Worm (Caenorhabditis elegans): ENCODE data around the gene F41E6.1.

The F41E6.1 gene

ce11 chrV:8609776-8610529, 12.5 kb upstream of the F41E6.1 start (continued):
- 0 out of 2 replicates have a peak, but pooled peaks have one; percentile 21 for TF ChIP-seq lin-1 (GFP tag; IDR thresholded peaks at IDR 0.05)

- TF ChIP-seq spr-3 (GFP tag; optimal IDR thresholded peaks at IDR 0.05) = no peak
- peak; percentile 69 for TF ChIP-seq nhr-25 (tag; optimal IDR thresholded peaks at IDR 0.05; ENCODE audit: borderline replicate concordance, insufficient read depth)
- no peak for TF ChIP-seq pha-4 (GFP tag; IDR thresholded peaks at IDR 0.05)
- TF ChIP-seq pha-4 (tag; optimal IDR thresholded peaks at IDR 0.05) = peak; percentile 92
- TF ChIP-seq hlh-30 (tag; optimal IDR thresholded peaks at IDR 0.05; ENCODE audit: insufficient read depth) = peak; percentile 87
- no peak for TF ChIP-seq nhr-76 (tag; optimal IDR thresholded peaks at IDR 0.05)
- TF ChIP-seq hmg-1.1 (GFP tag; IDR thresholded peaks at IDR 0.05) = peak; percentile 48
- peak; percentile 62 for TF ChIP-seq dve-1 (tag; optimal IDR thresholded peaks at IDR 0.05; ENCODE audit: insufficient read depth)
- peak; percentile 26 for TF ChIP-seq mep-1 (tag; optimal IDR thresholded peaks at IDR 0.05)
- TF ChIP-seq mxl-2 (GFP tag; conservative IDR thresholded peaks at IDR 0.05) = peak; percentile 67; the same call in 1 of the 2 replicates
- TF ChIP-seq mxl-3 (GFP tag; optimal IDR thresholded peaks at IDR 0.05) = peak; percentile 57
- peak; percentile 45 for TF ChIP-seq hlh-11 (tag; optimal IDR thresholded peaks at IDR 0.05)
- TF ChIP-seq pqm-1 (tag; optimal IDR thresholded peaks at IDR 0.05) = peak; percentile 11
- no peak for TF ChIP-seq daf-16 (GFP tag; optimal IDR thresholded peaks at IDR 0.05)
- peak; percentile 78 for TF ChIP-seq daf-16 (tag; optimal IDR thresholded peaks at IDR 0.05)
- peak; percentile 60 for TF ChIP-seq dmd-6 (GFP tag; IDR thresholded peaks at IDR 0.05)
- TF ChIP-seq set-16 (GFP tag; IDR thresholded peaks at IDR 0.05) = no peak
- peak; percentile 57 for TF ChIP-seq nhr-77 (tag; optimal IDR thresholded peaks at IDR 0.05)
- TF ChIP-seq cey-2 (tag; optimal IDR thresholded peaks at IDR 0.05; ENCODE audit: borderline replicate concordance, insufficient read depth) = peak; percentile 12
- peak; percentile 57; the same call in 1 of the 2 replicates for TF ChIP-seq nhr-41 (GFP tag; IDR thresholded peaks at IDR 0.05)
- TF ChIP-seq nhr-28 (tag; optimal IDR thresholded peaks at IDR 0.05) = peak; percentile 82
- TF ChIP-seq aha-1 (tag) = peak; percentile 76
- no peak for TF ChIP-seq gei-8 (GFP tag; optimal IDR thresholded peaks at IDR 0.05)
- no peak for TF ChIP-seq attf-4 (tag; optimal IDR thresholded peaks at IDR 0.05)
- peak; percentile 76 for TF ChIP-seq ama-1 (optimal IDR thresholded peaks at IDR 0.05)
- no peak for TF ChIP-seq zag-1 (tag; optimal IDR thresholded peaks at IDR 0.05)
- TF ChIP-seq mdl-1 (tag; optimal IDR thresholded peaks at IDR 0.05) = peak in 1 of 2 experiments; percentile 60
Observed at ce11 chrV:8610633-8611404, 11.6 kb upstream of the F41E6.1 start, which contains the start of gene fip-4. TSS of gene fip-4 (minus strand) at chrV:8611268.

ce11 chrV:8615711-8616110, 6.7 kb upstream of the F41E6.1 start:
- TF ChIP-seq daf-16 (GFP tag; optimal IDR thresholded peaks at IDR 0.05) (no peak), daf-16 (tag; optimal IDR thresholded peaks at IDR 0.05) (peak; percentile 9), hif-1 (tag; optimal IDR thresholded peaks at IDR 0.05) (no peak), hmg-1.1 (GFP tag; IDR thresholded peaks at IDR 0.05) (0 out of 2 replicates have a peak, but pooled peaks have one; percentile 20), spr-3 (GFP tag; optimal IDR thresholded peaks at IDR 0.05) (no peak), mes-2 (tag; optimal IDR thresholded peaks at IDR 0.05; ENCODE audit: poor library complexity, severe bottlenecking) (peak; percentile 21), mep-1 (tag; optimal IDR thresholded peaks at IDR 0.05) (peak; percentile 15), hlh-30 (tag; optimal IDR thresholded peaks at IDR 0.05; ENCODE audit: insufficient read depth) (no peak), Y48G9A.11 (GFP tag; IDR thresholded peaks at IDR 0.05) (no peak), pha-4 (GFP tag; IDR thresholded peaks at IDR 0.05) (no peak), pha-4 (tag; optimal IDR thresholded peaks at IDR 0.05) (no peak), ceh-28 (tag; optimal IDR thresholded peaks at IDR 0.05) (no peak), attf-4 (tag; optimal IDR thresholded peaks at IDR 0.05) (no peak), D1046.2 (GFP tag; IDR thresholded peaks at IDR 0.05) (no peak), ctbp-1 (GFP tag; IDR thresholded peaks at IDR 0.05) (0 out of 2 replicates have a peak, but pooled peaks have one; percentile 7), F10B5.3 (tag; optimal IDR thresholded peaks at IDR 0.05) (no peak), daf-12 (tag; optimal IDR thresholded peaks at IDR 0.05) (no peak), nhr-6 (tag; optimal IDR thresholded peaks at IDR 0.05) (no peak), ztf-7 (tag; optimal IDR thresholded peaks at IDR 0.05) (no peak), fkh-10 (GFP tag; optimal IDR thresholded peaks at IDR 0.05) (no peak), nhr-41 (GFP tag; IDR thresholded peaks at IDR 0.05) (no peak), daf-19 (GFP tag; conservative IDR thresholded peaks at IDR 0.05) (no peak), ceh-44 (GFP tag; IDR thresholded peaks at IDR 0.05) (0 out of 2 replicates have a peak, but pooled peaks have one; percentile 10), ama-1 (optimal IDR thresholded peaks at IDR 0.05) (peak; percentile 68), aha-1 (tag) (peak; percentile 77), ztf-11 (tag; optimal IDR thresholded peaks at IDR 0.05) (no peak), snpc-1.2 (GFP tag; IDR thresholded peaks at IDR 0.05) (no peak)
